Worm (Caenorhabditis elegans): ENCODE data around the gene far-2.

The far-2 gene

DNA sequence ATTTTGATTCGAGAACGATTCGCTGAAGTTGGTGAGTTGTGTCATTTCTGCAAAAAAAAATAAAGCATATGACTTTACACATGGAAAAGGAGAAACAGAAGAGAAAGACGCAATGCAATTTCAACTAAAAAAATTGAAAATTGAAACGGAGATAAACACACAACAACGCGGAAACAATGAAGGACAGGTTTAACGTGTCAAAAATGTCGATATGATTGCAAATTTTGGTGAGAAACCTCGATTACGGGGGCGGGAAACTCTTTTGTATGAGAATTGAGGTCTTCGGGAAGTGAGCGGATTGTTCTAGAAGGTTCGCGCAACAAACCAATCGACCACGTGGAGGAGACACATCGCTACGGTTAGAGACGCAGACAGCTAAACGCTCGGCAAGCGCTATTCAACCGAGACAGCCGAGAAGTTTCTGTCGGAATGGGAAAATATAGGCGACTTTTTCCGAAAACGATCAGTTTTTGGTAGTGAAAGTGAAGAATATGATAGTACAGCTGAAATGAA lies 27.8 kb upstream of the far-2 start, which contains the start of gene R107.5 (continued):
- TF ChIP-seq K09A11.1 (tag; optimal IDR thresholded peaks at IDR 0.05; ENCODE audit: insufficient read depth) (peak; percentile 88), ceh-30 (tag; optimal IDR thresholded peaks at IDR 0.05) (peak; percentile 91), sdc-2 (tag; optimal IDR thresholded peaks at IDR 0.05) (peak; percentile 8), F13H6.1 (tag; optimal IDR thresholded peaks at IDR 0.05) (no peak), hlh-30 (tag; optimal IDR thresholded peaks at IDR 0.05; ENCODE audit: insufficient read depth) (peak; percentile 98), ceh-14 (tag; optimal IDR thresholded peaks at IDR 0.05) (peak; percentile 56), ceh-18 (tag; optimal IDR thresholded peaks at IDR 0.05) (peak; percentile 81), eyg-1 (tag; optimal IDR thresholded peaks at IDR 0.05) (no peak), ttx-3 (tag; optimal IDR thresholded peaks at IDR 0.05) (no peak), ztf-16 (tag; optimal IDR thresholded peaks at IDR 0.05) (peak; percentile 42), npax-4 (tag; optimal IDR thresholded peaks at IDR 0.05) (no peak), madf-2 (tag; optimal IDR thresholded peaks at IDR 0.05) (peak; percentile 38), ceh-45 (GFP tag; IDR thresholded peaks at IDR 0.05) (no peak), sox-2 (GFP tag; IDR thresholded peaks at IDR 0.05) (peak; percentile 58), syd-9 (tag; optimal IDR thresholded peaks at IDR 0.05) (peak; percentile 87), nfya-1 (tag; optimal IDR thresholded peaks at IDR 0.05) (peak; percentile 94), ceh-19 (GFP tag; optimal IDR thresholded peaks at IDR 0.05) (peak; percentile 65), pqm-1 (tag; optimal IDR thresholded peaks at IDR 0.05) (no peak), gmeb-2 (tag; optimal IDR thresholded peaks at IDR 0.05) (peak; percentile 53), pros-1 (tag; optimal IDR thresholded peaks at IDR 0.05) (peak; percentile 3), unc-55 (GFP tag; optimal IDR thresholded peaks at IDR 0.05) (peak; percentile 97), ceh-48 (tag; optimal IDR thresholded peaks at IDR 0.05) (peak; percentile 38), ref-2 (tag; optimal IDR thresholded peaks at IDR 0.05) (peak; percentile 95), tbx-2 (tag; optimal IDR thresholded peaks at IDR 0.05) (peak; percentile 90), K02D7.2 (tag; optimal IDR thresholded peaks at IDR 0.05) (peak; percentile 15)

DNA sequence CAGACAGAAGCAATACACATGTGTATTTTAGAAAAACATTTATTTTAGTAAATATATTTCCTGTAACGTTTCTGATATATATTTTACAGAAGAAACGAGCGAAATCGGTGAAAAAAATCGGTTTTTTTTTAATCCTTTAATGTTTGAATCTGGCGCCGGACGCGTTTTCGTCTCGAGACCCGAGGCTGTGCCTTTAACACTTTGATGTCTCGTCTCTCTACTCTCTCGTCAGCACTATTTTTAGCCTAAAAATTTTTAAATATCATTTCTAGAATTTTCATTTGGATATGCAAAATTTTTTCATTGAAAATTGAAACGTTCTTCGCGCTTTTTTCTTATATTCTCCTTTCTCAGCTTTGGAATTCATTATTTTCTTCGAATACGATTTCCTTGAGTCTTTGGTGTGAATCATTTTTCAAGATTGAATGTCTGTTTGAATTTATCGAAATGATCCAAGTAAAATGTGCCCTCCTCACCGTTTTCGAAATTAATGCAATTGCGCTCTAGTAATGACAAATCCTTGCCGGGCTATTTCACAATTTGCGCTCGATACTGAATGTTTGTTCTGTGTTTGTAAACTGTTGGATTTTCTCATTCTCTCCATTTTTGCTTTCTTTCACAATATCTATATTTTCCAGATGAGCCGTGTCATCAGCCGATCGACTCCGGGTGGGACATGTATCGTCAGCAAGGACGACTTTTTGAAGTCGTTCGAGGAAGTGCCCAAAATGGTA lies 27.0 kb upstream of the far-2 start, which contains the start of gene cls-2:
Gene cls-2, plus strand, starts transcription at position 635 of the 734 bp plus-strand sequence.
- TF ChIP-seq unc-42 (tag; optimal IDR thresholded peaks at IDR 0.05) (peak; percentile 8), rnt-1 (tag; optimal IDR thresholded peaks at IDR 0.05) (no peak)

ce11 chrIII:9058959-9059534 lies 22.6 kb upstream of the far-2 start, which contains the start of gene gst-1:
Gene gst-1, plus strand, starts transcription at chrIII:9059331.
- TF ChIP-seq ztf-16 (tag; optimal IDR thresholded peaks at IDR 0.05) = no peak
- TF ChIP-seq madf-2 (tag; optimal IDR thresholded peaks at IDR 0.05) = no peak
- TF ChIP-seq ceh-34 (tag; optimal IDR thresholded peaks at IDR 0.05) = no peak
- TF ChIP-seq elt-4 (tag; optimal IDR thresholded peaks at IDR 0.05) = no peak
- TF ChIP-seq sox-2 (GFP tag; IDR thresholded peaks at IDR 0.05) = no peak
- no peak for TF ChIP-seq pha-4 (tag; optimal IDR thresholded peaks at IDR 0.05)
- TF ChIP-seq K02D7.2 (tag; optimal IDR thresholded peaks at IDR 0.05) = no peak
- TF ChIP-seq syd-9 (tag; optimal IDR thresholded peaks at IDR 0.05) = no peak
- TF ChIP-seq ama-1 (optimal IDR thresholded peaks at IDR 0.05) = no peak
- TF ChIP-seq ceh-2 (tag; optimal IDR thresholded peaks at IDR 0.05) = no peak
- no peak for TF ChIP-seq Y22D7AL.16 (tag; optimal IDR thresholded peaks at IDR 0.05)
- TF ChIP-seq ceh-30 (tag; optimal IDR thresholded peaks at IDR 0.05) = no peak
- TF ChIP-seq ahr-1 (tag; optimal IDR thresholded peaks at IDR 0.05) = no peak

ce11 chrIII:9060267-9060666 lies 21.4 kb upstream of the far-2 start:
- TF ChIP-seq hlh-6 (tag; optimal IDR thresholded peaks at IDR 0.05) (no peak), ceh-48 (tag; optimal IDR thresholded peaks at IDR 0.05) (no peak), C38D4.7 (GFP tag; optimal IDR thresholded peaks at IDR 0.05) (no peak), pha-4 (tag; optimal IDR thresholded peaks at IDR 0.05) (no peak), tbx-2 (tag; optimal IDR thresholded peaks at IDR 0.05) (no peak), dmd-4 (tag; optimal IDR thresholded peaks at IDR 0.05; ENCODE audit: borderline replicate concordance) (no peak), zip-5 (tag; optimal IDR thresholded peaks at IDR 0.05) (no peak), unc-55 (GFP tag; optimal IDR thresholded peaks at IDR 0.05) (no peak), sox-2 (GFP tag; IDR thresholded peaks at IDR 0.05) (no peak), nhr-11 (tag; optimal IDR thresholded peaks at IDR 0.05) (no peak), pha-2 (tag; optimal IDR thresholded peaks at IDR 0.05) (no peak), pqm-1 (tag; optimal IDR thresholded peaks at IDR 0.05) (no peak), ceh-45 (GFP tag; IDR thresholded peaks at IDR 0.05) (no peak), tbx-7 (tag; optimal IDR thresholded peaks at IDR 0.05) (no peak)

Measured in whole organism, late embryonic.